Fruit fly (Drosophila melanogaster) ovary, adult (tissue): ENCODE data around the gene CG6290.

ENCODE experiments used
- CG17801 ChIP-seq: fragments of 200-800 bp; optimal IDR thresholded peaks from 2 replicates; lab custom pipeline; 2019; ENCODE audit warnings: missing biosample characterization, mild to moderate bottlenecking, missing genetic modification characterization, moderate library complexity; ENCODE audit not compliant: partially characterized antibody

Gene CG6290

dm6 chrX:18460318-18460717 lies 23.0 kb downstream of the CG6290 start, which contains the start of gene CG43843:
CG43843 (minus strand) TSS chrX:18460418.
- TF ChIP-seq CG17801 (GFP tag; lab: Kevin White, UChicago) = no peak

dm6 chrX:18467881-18468280 lies 30.6 kb downstream of the CG6290 start:
- no peak for TF ChIP-seq CG17801 (GFP tag; lab: Kevin White, UChicago)

dm6 chrX:18479307-18480134 lies 42.2 kb downstream of the CG6290 start, which contains the start of gene CG32547:
CG32547 (minus strand) TSS chrX:18479487.
- TF ChIP-seq CG17801 (GFP tag; lab: Kevin White, UChicago) = peak; percentile 74

dm6 chrX:18482537-18482936 lies 45.2 kb downstream of the CG6290 start:
- TF ChIP-seq CG17801 (GFP tag; lab: Kevin White, UChicago) = no peak

dm6 chrX:18483261-18484218 lies 46.2 kb downstream of the CG6290 start, which contains the start of gene Hayan:
Hayan (minus strand) TSS chrX:18483772.
- TF ChIP-seq CG17801 (GFP tag; lab: Kevin White, UChicago) = no peak

- TF ChIP-seq CG17801 (GFP tag; lab: Kevin White, UChicago) = no peak
Observed at dm6 chrX:18486356-18487059, 49.2 kb downstream of the CG6290 start, which contains the start of gene psh. psh (minus strand) TSS chrX:18486921.
